Fruit fly (Drosophila melanogaster) whole organism, wandering third instar larva: ENCODE measurements around the gene HemK2.
A peak's percentile ranks its signal among the peaks of the same experiment; 100 is the strongest.

Source experiments
- Abd-B ChIP-seq: fragments of >200 bp; optimal IDR thresholded peaks from 2 replicates; lab custom pipeline; 2017; ENCODE audit warnings: missing biosample characterization, missing genetic modification characterization
- CG32264 ChIP-seq: fragments of 200-800 bp; sonication (Bioruptor generic); optimal IDR thresholded peaks from 2 replicates; lab custom pipeline; 2016; ENCODE audit warnings: missing biosample characterization, missing genetic modification characterization
- CG9705 ChIP-seq: fragments of 200-800 bp; sonication (Bioruptor generic); optimal IDR thresholded peaks from 2 replicates; lab custom pipeline; 2018; ENCODE audit warnings: missing biosample characterization, mild to moderate bottlenecking, missing genetic modification characterization
- CrebA ChIP-seq: fragments of 200-800 bp; sonication (Bioruptor generic); optimal IDR thresholded peaks from 2 replicates; lab custom pipeline; 2016; ENCODE audit warnings: missing biosample characterization, mild to moderate bottlenecking, missing genetic modification characterization, borderline replicate concordance
- Dfd ChIP-seq: fragments of >200 bp; optimal IDR thresholded peaks from 2 replicates; lab custom pipeline; 2017; ENCODE audit warnings: missing biosample characterization, missing genetic modification characterization
- Dif ChIP-seq: fragments of 200-275, 200-300 bp; sonication (Bioruptor generic); optimal IDR thresholded peaks from 2 replicates; lab custom pipeline; 2018; ENCODE audit warnings: missing biosample characterization, missing genetic modification characterization; ENCODE audit not compliant: partially characterized antibody
- GATAd ChIP-seq: sonication (Bioruptor generic); optimal IDR thresholded peaks from 2 replicates; lab custom pipeline; 2016; ENCODE audit warnings: missing biosample characterization, missing genetic modification characterization
- HLH106 ChIP-seq: fragments of 200-800 bp; optimal IDR thresholded peaks from 3 replicates; lab custom pipeline; 2019; ENCODE audit warnings: missing biosample characterization, mild to moderate bottlenecking, missing genetic modification characterization, moderate library complexity
- Hnf4 ChIP-seq: fragments of 200-800 bp; sonication (Bioruptor generic); optimal IDR thresholded peaks from 2 replicates; lab custom pipeline; 2016; ENCODE audit warnings: missing biosample characterization, mild to moderate bottlenecking, missing genetic modification characterization
- Hr78 ChIP-seq: fragments of >200 bp; optimal IDR thresholded peaks from 2 replicates; lab custom pipeline; 2017; ENCODE audit warnings: missing biosample characterization, missing genetic modification characterization
- Hr83 ChIP-seq: fragments of 200-300 bp; sonication (Bioruptor generic); optimal IDR thresholded peaks from 2 replicates; lab custom pipeline; 2016; ENCODE audit warnings: missing biosample characterization, mild to moderate bottlenecking, missing genetic modification characterization, moderate library complexity; ENCODE audit not compliant: poor library complexity, severe bottlenecking
- Jra ChIP-seq: sonication (Bioruptor generic); optimal IDR thresholded peaks from 2 replicates; lab custom pipeline; 2016; ENCODE audit warnings: missing biosample characterization, missing genetic modification characterization
- Mio ChIP-seq: sonication (Bioruptor generic); optimal IDR thresholded peaks from 2 replicates; lab custom pipeline; 2016; ENCODE audit warnings: missing biosample characterization, missing genetic modification characterization
- Myc ChIP-seq: fragments of >200 bp; optimal IDR thresholded peaks from 2 replicates; lab custom pipeline; 2017
- N ChIP-seq: fragments of >200 bp; optimal IDR thresholded peaks from 2 replicates; lab custom pipeline; 2018; ENCODE audit warnings: missing biosample characterization, missing external identifiers, missing genetic modification characterization
- OdsH ChIP-seq: fragments of 200-800 bp; sonication (Bioruptor generic); optimal IDR thresholded peaks from 2 replicates; lab custom pipeline; 2016; ENCODE audit warnings: missing biosample characterization, mild to moderate bottlenecking, missing genetic modification characterization
- Rel ChIP-seq, 2 experiments: fragments of 200-800 bp; sonication (Bioruptor generic) in 1 of 2; optimal IDR thresholded peaks; 2 replicates in 1 of 2; 3 replicates in 1 of 2; lab custom pipeline; 2016 to 2019; ENCODE audit warnings: mild to moderate bottlenecking in 2 of 2, missing biosample characterization in 2 of 2, missing genetic modification characterization in 2 of 2, moderate library complexity in 1 of 2
- Sp1 ChIP-seq: fragments of 200-800 bp; sonication (Bioruptor generic); optimal IDR thresholded peaks from 3 replicates; lab custom pipeline; 2019; ENCODE audit warnings: missing biosample characterization, mild to moderate bottlenecking, missing genetic modification characterization, moderate library complexity
- Vsx2 ChIP-seq: fragments of 200-300, 225-300 bp; sonication (Bioruptor generic); optimal IDR thresholded peaks from 2 replicates; lab custom pipeline; 2018; ENCODE audit warnings: missing biosample characterization, missing genetic modification characterization; ENCODE audit not compliant: partially characterized antibody
- br ChIP-seq: fragments of 200-800 bp; sonication (Bioruptor generic); optimal IDR thresholded peaks from 2 replicates; lab custom pipeline; 2016; ENCODE audit warnings: missing biosample characterization, missing genetic modification characterization
- brk ChIP-seq: fragments of 200-800 bp; sonication (Bioruptor generic); optimal IDR thresholded peaks from 2 replicates; lab custom pipeline; 2016; ENCODE audit warnings: missing biosample characterization, mild to moderate bottlenecking, missing genetic modification characterization
- dl ChIP-seq, 2 experiments: fragments of 175-275, 200-275 bp in 1 of 2; fragments of 200-275 bp in 1 of 2; sonication (Bioruptor generic); optimal IDR thresholded peaks; lab custom pipeline; 2018; ENCODE audit warnings: mild to moderate bottlenecking in 2 of 2, missing biosample characterization in 2 of 2, missing genetic modification characterization in 2 of 2, moderate library complexity in 2 of 2; ENCODE audit not compliant: partially characterized antibody in 2 of 2, insufficient read depth in 1 of 2
- dmrt93B ChIP-seq: fragments of 200-800 bp; sonication (Bioruptor generic); optimal IDR thresholded peaks from 2 replicates; lab custom pipeline; 2018; ENCODE audit warnings: missing biosample characterization, mild to moderate bottlenecking, missing genetic modification characterization
- dsf ChIP-seq: sonication (Bioruptor generic); optimal IDR thresholded peaks from 2 replicates; lab custom pipeline; 2016; ENCODE audit warnings: missing biosample characterization, missing genetic modification characterization, borderline replicate concordance
- ey ChIP-seq: fragments of 200-800 bp; sonication (Bioruptor generic); optimal IDR thresholded peaks from 2 replicates; lab custom pipeline; 2016; ENCODE audit warnings: missing biosample characterization, missing genetic modification characterization
- foxo ChIP-seq, 2 experiments: fragments of 200-800 bp; sonication (Bioruptor generic); optimal IDR thresholded peaks; 2 replicates in 1 of 2; 3 replicates in 1 of 2; lab custom pipeline; 2016 to 2017; ENCODE audit warnings: missing biosample characterization in 2 of 2, missing genetic modification characterization in 2 of 2
- fru ChIP-seq: fragments of 200-800 bp; sonication (Bioruptor generic); optimal IDR thresholded peaks from 3 replicates; lab custom pipeline; 2016; ENCODE audit warnings: missing biosample characterization, mild to moderate bottlenecking, missing genetic modification characterization
- h ChIP-seq: fragments of 200-800 bp; sonication (Bioruptor generic); optimal IDR thresholded peaks from 3 replicates; lab custom pipeline; 2016; ENCODE audit warnings: missing biosample characterization, mild to moderate bottlenecking, missing genetic modification characterization
- jim ChIP-seq: fragments of 175-275, 200-325 bp; sonication (Bioruptor generic); optimal IDR thresholded peaks from 2 replicates; lab custom pipeline; 2016; ENCODE audit warnings: missing biosample characterization, mild to moderate bottlenecking, missing genetic modification characterization
- lola ChIP-seq: fragments of >200 bp; optimal IDR thresholded peaks from 2 replicates; lab custom pipeline; 2017; ENCODE audit warnings: missing biosample characterization, missing genetic modification characterization
- pan ChIP-seq: fragments of >200 bp; optimal IDR thresholded peaks from 2 replicates; lab custom pipeline; 2017
- psq ChIP-seq: fragments of 200-800 bp; sonication (Bioruptor generic); optimal IDR thresholded peaks from 3 replicates; lab custom pipeline; 2017; ENCODE audit warnings: missing biosample characterization, mild to moderate bottlenecking, missing genetic modification characterization, moderate library complexity
- rgr ChIP-seq: fragments of 200-800 bp; sonication (Bioruptor generic); optimal IDR thresholded peaks from 3 replicates; lab custom pipeline; 2016; ENCODE audit warnings: missing biosample characterization, mild to moderate bottlenecking, missing genetic modification characterization
- sage ChIP-seq: fragments of 200-800 bp; sonication (Bioruptor generic); optimal IDR thresholded peaks from 2 replicates; lab custom pipeline; 2016; ENCODE audit warnings: missing biosample characterization, mild to moderate bottlenecking, missing genetic modification characterization
- sv ChIP-seq: fragments of 200-800 bp; sonication (Bioruptor generic); optimal IDR thresholded peaks from 3 replicates; lab custom pipeline; 2016; ENCODE audit warnings: missing biosample characterization, missing genetic modification characterization
- tai ChIP-seq: sonication (Bioruptor generic); optimal IDR thresholded peaks from 2 replicates; lab custom pipeline; 2016; ENCODE audit warnings: missing biosample characterization, missing genetic modification characterization
- usp ChIP-seq: fragments of >200 bp; optimal IDR thresholded peaks from 2 replicates; lab custom pipeline; 2017; ENCODE audit warnings: missing biosample characterization, missing genetic modification characterization
- woc ChIP-seq: sonication (Bioruptor generic); optimal IDR thresholded peaks from 2 replicates; lab custom pipeline; 2016; ENCODE audit warnings: missing biosample characterization, mild to moderate bottlenecking, missing genetic modification characterization

Gene HemK2

dm6 chr2L:2807597-2807996 is 48.1 kb upstream of the HemK2 start:
- TF ChIP-seq rgr (GFP tag; lab: Kevin White, UChicago) (no peak), Jra (no peak), Dif (GFP tag; lab: Kevin White, UChicago) (no peak), tai (GFP tag; lab: Kevin White, UChicago) (no peak), CG32264 (no peak), Mio (GFP tag; lab: Kevin White, UChicago) (no peak)

DNA sequence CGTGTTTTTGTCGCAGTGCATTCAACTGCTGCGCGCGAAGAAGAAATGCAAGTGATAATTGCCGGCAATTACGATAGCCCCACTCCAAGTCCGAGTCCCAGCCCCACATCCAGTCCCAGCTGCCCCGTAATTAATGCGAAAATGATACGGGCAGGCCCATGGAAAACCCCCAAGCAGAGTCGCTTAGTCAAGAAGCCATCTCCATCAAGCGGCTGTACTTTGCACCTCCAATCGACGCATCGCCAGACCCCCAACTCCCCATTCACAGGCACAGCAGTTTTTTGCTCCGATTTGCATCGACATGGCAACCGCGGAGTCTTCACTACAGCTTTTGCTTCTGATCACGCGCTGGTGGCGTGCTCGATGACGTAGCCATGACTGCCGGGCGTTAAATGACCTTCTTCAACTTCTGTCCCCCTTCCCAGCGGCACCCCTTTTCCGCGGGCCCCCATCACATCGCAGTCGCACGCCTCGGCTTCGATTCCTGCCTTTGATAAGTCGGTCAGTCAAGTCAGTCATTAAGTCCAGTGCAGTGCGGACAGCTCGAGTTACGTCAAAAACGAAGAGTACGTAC is 46.8 kb upstream of the HemK2 start:
- TF ChIP-seq Rel (GFP tag; optimal IDR thresholded peaks at IDR 0.05; lab: Kevin White, UChicago) (no peak), Rel (tag; optimal IDR thresholded peaks at IDR 0.05; lab: Kevin White, UChicago) (peak; percentile 86), Dif (GFP tag; lab: Kevin White, UChicago) (no peak), Mio (GFP tag; lab: Kevin White, UChicago) (no peak), Jra (no peak), sage (GFP tag; lab: Kevin White, UChicago) (no peak), Hnf4 (GFP tag; lab: Kevin White, UChicago) (peak; percentile 77), lola (no peak), rgr (GFP tag; lab: Kevin White, UChicago) (no peak), CrebA (GFP tag; lab: Kevin White, UChicago) (no peak), HLH106 (no peak)

DNA sequence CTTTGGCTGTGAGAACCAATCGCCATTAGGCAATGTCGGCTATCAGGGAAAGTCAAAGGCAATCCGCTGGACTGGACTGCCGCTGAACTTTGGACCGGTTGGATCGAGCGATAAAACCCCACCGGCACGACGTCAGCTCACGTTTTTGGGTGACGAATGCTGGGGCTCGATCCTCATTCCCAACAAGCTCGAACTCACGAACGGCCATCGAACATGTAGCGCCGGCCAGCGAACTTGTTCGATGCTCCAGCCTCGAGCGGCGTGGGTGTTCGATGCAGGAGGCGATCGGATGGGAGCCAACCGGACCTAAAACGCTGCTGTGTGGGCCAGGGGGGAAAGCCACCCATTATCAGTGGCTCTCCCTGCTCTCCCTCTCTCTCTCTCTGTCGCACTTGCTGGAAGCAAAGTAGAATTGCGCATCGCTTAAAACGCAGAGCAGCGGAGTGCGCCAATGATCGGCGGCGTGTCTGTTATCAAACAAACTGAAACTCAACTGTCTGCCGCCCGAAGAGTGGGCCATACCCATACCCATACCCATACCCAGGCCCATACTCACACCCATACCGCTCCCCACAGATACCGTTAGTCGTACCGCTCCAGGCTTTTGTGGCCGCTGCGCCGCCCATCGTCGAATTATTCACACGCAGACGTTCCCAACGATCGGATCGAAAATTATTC is 45.3 kb upstream of the HemK2 start, which contains the start of gene daw:
TSS of gene daw (plus strand) at position 628 of the 678 bp plus-strand sequence.
- TF ChIP-seq CrebA (GFP tag; lab: Kevin White, UChicago) (peak; percentile 85), N (no peak), sage (GFP tag; lab: Kevin White, UChicago) (no peak), Jra (peak; percentile 15), sv (no peak), Dfd (GFP tag; lab: Kevin White, UChicago) (no peak), brk (GFP tag; lab: Kevin White, UChicago) (no peak), CG32264 (no peak), Rel (GFP tag; optimal IDR thresholded peaks at IDR 0.05; lab: Kevin White, UChicago) (peak; percentile 83), Rel (tag; optimal IDR thresholded peaks at IDR 0.05; lab: Kevin White, UChicago) (peak; percentile 90), Hr78 (GFP tag; lab: Kevin White, UChicago) (no peak), pan (lab: Kevin White, UChicago) (no peak), Hr83 (GFP tag; lab: Kevin White, UChicago) (peak; percentile 45), dl (GFP tag; optimal IDR thresholded peaks at IDR 0.05; lab: Kevin White, UChicago; ENCODE audit: insufficient read depth in 1 of 2, partially characterized antibody in 2 of 2) (peak; percentile 22 to 26), CG9705 (no peak), woc (GFP tag; lab: Kevin White, UChicago) (no peak), OdsH (GFP tag; lab: Kevin White, UChicago) (peak; percentile 15), Myc (lab: Kevin White, UChicago) (no peak), Abd-B (GFP tag; lab: Kevin White, UChicago) (no peak), ey (GFP tag; lab: Kevin White, UChicago) (no peak), jim (GFP tag; lab: Kevin White, UChicago) (no peak), rgr (GFP tag; lab: Kevin White, UChicago) (no peak), foxo (GFP tag; optimal IDR thresholded peaks at IDR 0.05; lab: Kevin White, UChicago) (peak in 1 of 2 experiments; percentile 18), Dif (GFP tag; lab: Kevin White, UChicago) (peak; percentile 42), dsf (GFP tag; lab: Kevin White, UChicago) (no peak), usp (GFP tag; lab: Kevin White, UChicago) (no peak), Hnf4 (GFP tag; lab: Kevin White, UChicago) (peak; percentile 92), Mio (GFP tag; lab: Kevin White, UChicago) (no peak), Sp1 (GFP tag; lab: Kevin White, UChicago) (peak; percentile 20), Vsx2 (GFP tag; lab: Kevin White, UChicago) (no peak), lola (no peak), dmrt93B (GFP tag; lab: Kevin White, UChicago) (no peak), br (GFP tag; lab: Kevin White, UChicago) (peak; percentile 16), tai (GFP tag; lab: Kevin White, UChicago) (no peak), psq (GFP tag; lab: Kevin White, UChicago) (no peak), HLH106 (peak; percentile 3), fru (no peak), GATAd (GFP tag; lab: Kevin White, UChicago) (no peak), h (GFP tag; lab: Kevin White, UChicago) (peak; percentile 75)
